Worm (Caenorhabditis elegans) whole organism, L4 larva: Measurements from ENCODE around the gene lpl-1.

Experiments used
- egl-27 ChIP-seq: sonication (generic microtip); optimal IDR thresholded peaks from 3 replicates; lab custom pipeline; 2017; ENCODE audit warnings: missing biosample characterization, missing genetic modification reagents, missing genetic modification characterization
- lsy-2 ChIP-seq, 2 experiments: fragments of 150-350 bp in 1 of 2; sonication (generic microtip) in 1 of 2; optimal IDR thresholded peaks; 2 replicates each; lab custom pipeline; 2014 to 2017; ENCODE audit warnings: missing biosample characterization in 2 of 2, missing genetic modification characterization in 2 of 2
- madf-5 ChIP-seq, 2 experiments: fragments of 200-800 bp; sonication (Bioruptor generic); IDR thresholded peaks; 2 replicates each; pipeline ENCODE4 v1.3.6; 2022; ENCODE audit warnings: missing compliant biosample characterization in 2 of 2, missing genetic modification characterization in 2 of 2

ce11 chrIV:9118792-9119191 lies 25.0 kb upstream of the lpl-1 start, which contains the start of gene nrfl-1:
- TF ChIP-seq lsy-2 (tag; optimal IDR thresholded peaks at IDR 0.05; lab: Kevin White, UChicago) (no peak), egl-27 (tag; lab: Kevin White, UChicago) (no peak), madf-5 (GFP tag; IDR thresholded peaks at IDR 0.05; lab: Robert Waterston, UW) (no peak)
